Fruit fly (Drosophila melanogaster): ENCODE measurements around the gene Send2.

The Send2 gene

dm6 chr2L:14346588-14346987 is at the start of gene Send2:
Send2 (minus strand) TSS chr2L:14346688.
- TF ChIP-seq Vsx2 (GFP tag; optimal IDR thresholded peaks at IDR 0.05; ENCODE audit: partially characterized antibody) (no peak), woc (GFP tag; optimal IDR thresholded peaks at IDR 0.05) (no peak), CG9705 (GFP tag; optimal IDR thresholded peaks at IDR 0.05) (no peak), Dif (GFP tag; optimal IDR thresholded peaks at IDR 0.05; ENCODE audit: partially characterized antibody) (no peak), Hr78 (GFP tag; optimal IDR thresholded peaks at IDR 0.05) (no peak), sv (GFP tag; optimal IDR thresholded peaks at IDR 0.05) (no peak), HLH106 (tag; optimal IDR thresholded peaks at IDR 0.05) (no peak), psq (GFP tag; optimal IDR thresholded peaks at IDR 0.05) (no peak)

DNA sequence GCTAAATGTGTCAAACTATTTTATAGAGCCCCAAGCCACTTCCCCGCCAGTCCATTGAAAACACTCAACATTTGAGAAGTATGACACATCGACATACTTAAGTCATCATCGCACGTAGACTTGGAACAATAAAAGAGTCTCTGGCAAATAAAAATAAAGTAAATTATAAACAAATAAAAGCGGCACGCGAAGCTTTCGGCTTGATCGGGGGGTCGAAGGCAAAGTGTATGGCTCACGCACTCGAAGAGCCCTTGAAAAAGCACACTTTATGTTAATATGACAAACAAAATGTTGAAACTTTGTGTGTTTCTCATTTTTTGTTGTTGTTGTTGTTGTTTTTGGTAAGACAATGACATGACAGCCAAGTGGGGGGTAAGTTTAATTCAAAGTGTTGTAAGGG is 49.8 kb upstream of the Send2 start:
- TF ChIP-seq lola (GFP tag; optimal IDR thresholded peaks at IDR 0.05) (no peak), sage (GFP tag; optimal IDR thresholded peaks at IDR 0.05) (no peak), usp (GFP tag; optimal IDR thresholded peaks at IDR 0.05) (no peak), jim (GFP tag; optimal IDR thresholded peaks at IDR 0.05) (no peak), Sp1 (GFP tag; optimal IDR thresholded peaks at IDR 0.05) (no peak)

DNA sequence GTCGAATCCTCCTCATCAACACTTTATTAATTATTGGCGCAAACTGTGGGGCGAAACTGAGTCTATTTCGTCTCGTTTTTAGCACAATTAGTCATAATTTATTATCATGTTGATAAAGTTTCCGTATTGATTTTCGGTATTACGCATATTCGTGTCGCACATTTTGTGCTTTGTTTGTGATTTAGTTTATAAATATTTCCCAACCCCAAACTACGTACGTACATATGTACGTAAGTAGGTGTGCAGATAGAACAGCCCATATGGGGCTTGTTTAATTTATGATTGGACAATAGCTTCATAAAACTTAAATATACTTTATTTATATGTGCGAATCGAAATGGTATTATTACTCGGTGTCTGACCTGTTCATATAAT is 48.6 kb upstream of the Send2 start:
- no peak for TF ChIP-seq dl (GFP tag; optimal IDR thresholded peaks at IDR 0.05; ENCODE audit: insufficient read depth in 1 of 2, partially characterized antibody in 2 of 2)
- no peak for TF ChIP-seq Dif (GFP tag; optimal IDR thresholded peaks at IDR 0.05; ENCODE audit: partially characterized antibody)
- no peak for TF ChIP-seq br (GFP tag; optimal IDR thresholded peaks at IDR 0.05)
- TF ChIP-seq foxo (GFP tag; optimal IDR thresholded peaks at IDR 0.05), result no peak
- no peak for TF ChIP-seq brk (GFP tag; optimal IDR thresholded peaks at IDR 0.05)
- no peak for TF ChIP-seq psq (GFP tag; optimal IDR thresholded peaks at IDR 0.05)
- no peak for TF ChIP-seq Abd-B (GFP tag; optimal IDR thresholded peaks at IDR 0.05)
- no peak for TF ChIP-seq jim (GFP tag; optimal IDR thresholded peaks at IDR 0.05)
- TF ChIP-seq Hnf4 (GFP tag; optimal IDR thresholded peaks at IDR 0.05), result no peak
- no peak for TF ChIP-seq HLH106 (tag; optimal IDR thresholded peaks at IDR 0.05)
- no peak for TF ChIP-seq fru (GFP tag; optimal IDR thresholded peaks at IDR 0.05)
- no peak for TF ChIP-seq CG9705 (GFP tag; optimal IDR thresholded peaks at IDR 0.05)
- no peak for TF ChIP-seq CG32264 (GFP tag; optimal IDR thresholded peaks at IDR 0.05)
- TF ChIP-seq Dfd (GFP tag; optimal IDR thresholded peaks at IDR 0.05), result no peak
- no peak for TF ChIP-seq Vsx2 (GFP tag; optimal IDR thresholded peaks at IDR 0.05; ENCODE audit: partially characterized antibody)
- TF ChIP-seq pan (optimal IDR thresholded peaks at IDR 0.05), result no peak
- TF ChIP-seq sv (GFP tag; optimal IDR thresholded peaks at IDR 0.05), result no peak
- no peak for TF ChIP-seq N (GFP tag; optimal IDR thresholded peaks at IDR 0.05)

DNA sequence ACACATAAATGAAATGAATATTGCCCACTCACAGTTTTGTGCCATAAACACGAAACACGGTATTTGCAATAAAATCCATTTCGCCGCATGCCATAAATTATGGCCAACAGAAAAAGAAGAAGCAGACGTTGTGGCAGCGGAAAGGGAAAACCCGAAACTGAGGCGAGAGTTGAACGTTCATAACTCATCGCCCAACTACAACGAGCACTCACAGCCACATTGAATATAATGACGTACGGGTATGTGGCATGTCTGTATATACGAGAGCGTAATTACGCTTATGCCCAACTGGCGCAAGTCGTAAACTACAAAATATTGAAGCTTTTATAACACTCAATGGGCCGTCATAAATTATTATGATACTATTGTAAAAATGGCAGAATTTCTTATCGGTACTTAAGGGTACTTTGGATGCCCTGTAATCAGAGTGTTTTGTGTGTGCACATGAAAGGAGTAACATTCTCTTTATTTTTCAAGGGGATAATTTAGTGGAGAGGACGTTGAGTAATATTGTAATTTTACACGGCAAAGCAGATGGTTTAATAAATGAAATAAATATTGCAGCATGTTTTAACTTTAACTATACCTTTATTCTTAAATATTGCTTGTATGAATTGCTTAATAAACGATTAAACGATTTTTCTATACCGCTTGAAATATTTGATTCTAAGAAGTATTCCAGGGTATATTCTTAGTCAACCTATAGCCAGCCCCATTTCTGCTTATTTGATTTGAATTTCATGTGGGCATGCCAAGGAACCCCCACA is 48.0 kb upstream of the Send2 start:
- TF ChIP-seq dl (GFP tag; optimal IDR thresholded peaks at IDR 0.05; ENCODE audit: insufficient read depth in 1 of 2, partially characterized antibody in 2 of 2), result no peak
- peak; percentile 13 for TF ChIP-seq Rel (GFP tag; optimal IDR thresholded peaks at IDR 0.05)
- TF ChIP-seq Rel (tag; optimal IDR thresholded peaks at IDR 0.05), result peak; percentile 55
- TF ChIP-seq lola (GFP tag; optimal IDR thresholded peaks at IDR 0.05), result no peak
- TF ChIP-seq br (GFP tag; optimal IDR thresholded peaks at IDR 0.05), result no peak
- TF ChIP-seq GATAd (GFP tag; optimal IDR thresholded peaks at IDR 0.05), result no peak
- peak; percentile 8 for TF ChIP-seq ey (GFP tag; optimal IDR thresholded peaks at IDR 0.05)
- no peak for TF ChIP-seq Dfd (GFP tag; optimal IDR thresholded peaks at IDR 0.05)
- no peak for TF ChIP-seq Myc (optimal IDR thresholded peaks at IDR 0.05)
- TF ChIP-seq HLH106 (tag; optimal IDR thresholded peaks at IDR 0.05), result peak; percentile 28
- TF ChIP-seq dmrt93B (GFP tag; optimal IDR thresholded peaks at IDR 0.05), result no peak
- no peak for TF ChIP-seq Dif (GFP tag; optimal IDR thresholded peaks at IDR 0.05; ENCODE audit: partially characterized antibody)
- TF ChIP-seq Mio (GFP tag; optimal IDR thresholded peaks at IDR 0.05), result no peak
- TF ChIP-seq psq (GFP tag; optimal IDR thresholded peaks at IDR 0.05), result no peak
- TF ChIP-seq Hr78 (GFP tag; optimal IDR thresholded peaks at IDR 0.05), result no peak
- TF ChIP-seq woc (GFP tag; optimal IDR thresholded peaks at IDR 0.05), result peak; percentile 28
- no peak for TF ChIP-seq fru (GFP tag; optimal IDR thresholded peaks at IDR 0.05)
- TF ChIP-seq Hr83 (GFP tag; optimal IDR thresholded peaks at IDR 0.05; ENCODE audit: poor library complexity, severe bottlenecking), result no peak
- TF ChIP-seq usp (GFP tag; optimal IDR thresholded peaks at IDR 0.05), result no peak
- TF ChIP-seq h (GFP tag; optimal IDR thresholded peaks at IDR 0.05), result peak; percentile 26
- no peak for TF ChIP-seq Abd-B (GFP tag; optimal IDR thresholded peaks at IDR 0.05)
- TF ChIP-seq rgr (GFP tag; optimal IDR thresholded peaks at IDR 0.05), result peak; percentile 7
- TF ChIP-seq sage (GFP tag; optimal IDR thresholded peaks at IDR 0.05), result peak; percentile 11
- TF ChIP-seq dsf (GFP tag; optimal IDR thresholded peaks at IDR 0.05; ENCODE audit: borderline replicate concordance), result no peak
- TF ChIP-seq OdsH (GFP tag; optimal IDR thresholded peaks at IDR 0.05), result no peak
- TF ChIP-seq CG9705 (GFP tag; optimal IDR thresholded peaks at IDR 0.05), result no peak
- TF ChIP-seq brk (GFP tag; optimal IDR thresholded peaks at IDR 0.05), result no peak
- no peak for TF ChIP-seq CG32264 (GFP tag; optimal IDR thresholded peaks at IDR 0.05)
- TF ChIP-seq Hnf4 (GFP tag; optimal IDR thresholded peaks at IDR 0.05), result no peak
- no peak for TF ChIP-seq jim (GFP tag; optimal IDR thresholded peaks at IDR 0.05)
- TF ChIP-seq sv (GFP tag; optimal IDR thresholded peaks at IDR 0.05), result no peak
- TF ChIP-seq CrebA (GFP tag; optimal IDR thresholded peaks at IDR 0.05; ENCODE audit: borderline replicate concordance), result peak; percentile 51
- TF ChIP-seq Vsx2 (GFP tag; optimal IDR thresholded peaks at IDR 0.05; ENCODE audit: partially characterized antibody), result no peak
- TF ChIP-seq Jra (GFP tag; optimal IDR thresholded peaks at IDR 0.05), result no peak
- peak in 1 of 2 experiments; percentile 41 for TF ChIP-seq foxo (GFP tag; optimal IDR thresholded peaks at IDR 0.05)
- TF ChIP-seq N (GFP tag; optimal IDR thresholded peaks at IDR 0.05), result no peak
- TF ChIP-seq pan (optimal IDR thresholded peaks at IDR 0.05), result no peak
- TF ChIP-seq Sp1 (GFP tag; optimal IDR thresholded peaks at IDR 0.05), result peak; percentile 65
- TF ChIP-seq tai (GFP tag; optimal IDR thresholded peaks at IDR 0.05), result no peak

Data from whole organism, wandering third instar larva.